Worm (Caenorhabditis elegans) whole organism, midembryonic: Measurements from ENCODE around the gene F16B4.2.

Experiments
- T22C8.4 ChIP-seq: fragments of 200-800 bp; sonication (Bioruptor generic); IDR thresholded peaks from 2 replicates; pipeline ENCODE4 v1.3.6; 2022; ENCODE audit warnings: missing genetic modification characterization, missing compliant biosample characterization
- cog-1 ChIP-seq: sonication (generic microtip); optimal IDR thresholded peaks from 2 replicates; lab custom pipeline; 2016; ENCODE audit warnings: missing genetic modification characterization, missing compliant biosample characterization
- flt-1 ChIP-seq: fragments of 200-800 bp; sonication (Bioruptor generic); IDR thresholded peaks from 2 replicates; pipeline ENCODE4 v1.3.6; 2022; ENCODE audit warnings: missing genetic modification characterization, missing compliant biosample characterization
- klf-2 ChIP-seq: fragments of 200-800 bp; sonication (Bioruptor generic); conservative IDR thresholded peaks from 2 replicates; pipeline ENCODE4 v1.3.6; 2022; ENCODE audit warnings: missing genetic modification reagents, missing genetic modification characterization, missing compliant biosample characterization
- med-1 ChIP-seq: sonication (generic microtip); optimal IDR thresholded peaks from 2 replicates; lab custom pipeline; 2017; ENCODE audit warnings: missing genetic modification characterization, mild to moderate bottlenecking, missing compliant biosample characterization, antibody characterized with exemption, missing genetic modification reagents; ENCODE audit not compliant: insufficient read depth
- ref-1 ChIP-seq: fragments of 200-800 bp; sonication (Bioruptor generic); conservative IDR thresholded peaks from 2 replicates; pipeline ENCODE4 v1.3.6; 2022; ENCODE audit warnings: missing genetic modification reagents, missing genetic modification characterization, missing compliant biosample characterization
- tab-1 ChIP-seq: fragments of 200-800 bp; sonication (Bioruptor generic); IDR thresholded peaks from 2 replicates; pipeline ENCODE4 v1.3.6; 2022; ENCODE audit warnings: missing genetic modification characterization, missing compliant biosample characterization
- ztf-23 ChIP-seq: fragments of 200-800 bp; sonication (Bioruptor generic); IDR thresholded peaks from 2 replicates; pipeline ENCODE4 v1.3.6; 2022; ENCODE audit warnings: missing genetic modification reagents, missing genetic modification characterization, missing compliant biosample characterization

DNA sequence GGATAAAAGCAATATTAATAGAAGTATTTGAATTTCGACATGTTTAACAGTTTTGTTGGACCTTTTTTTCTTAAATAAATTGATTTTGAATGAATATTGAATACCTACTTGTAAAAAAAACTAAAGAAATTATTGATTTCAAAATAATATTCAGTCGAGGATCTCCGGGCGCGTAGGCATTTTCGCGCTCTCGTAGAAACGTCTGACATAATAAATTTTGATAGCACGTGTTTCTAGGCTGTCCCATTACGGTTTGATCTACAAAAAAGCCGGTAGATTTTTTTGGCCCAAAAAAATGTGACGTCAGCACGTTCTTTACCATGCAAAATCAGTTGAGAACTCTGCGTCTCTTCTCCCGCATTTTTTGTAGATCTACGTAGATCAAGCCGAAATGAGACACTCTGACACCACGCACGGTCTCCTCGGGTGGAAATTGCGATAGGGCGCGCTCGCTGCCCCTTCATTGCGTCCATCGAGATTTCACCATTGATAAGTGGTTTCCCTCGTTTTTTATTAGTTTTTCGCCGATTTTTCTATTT is 6.2 kb upstream of the F16B4.2 start:
- TF ChIP-seq klf-2 (GFP tag; lab: Robert Waterston, UW) (no peak), tab-1 (no peak), flt-1 (no peak), cog-1 (tag; lab: Kevin White, UChicago) (no peak), med-1 (GFP tag; lab: Kevin White, UChicago) (no peak), T22C8.4 (no peak), ref-1 (GFP tag; lab: Robert Waterston, UW) (no peak), ztf-23 (no peak)
